Worm (Caenorhabditis elegans): ENCODE results near the gene F48G7.4.

ce11 chrV:657678-658077 lies 38.4 kb downstream of the F48G7.4 start, which contains the start of gene srh-246:
- no peak for TF ChIP-seq zag-1 (tag; optimal IDR thresholded peaks at IDR 0.05)
- TF ChIP-seq pag-3 (tag; optimal IDR thresholded peaks at IDR 0.05; ENCODE audit: borderline replicate concordance, insufficient read depth), result no peak
- no peak for TF ChIP-seq mdl-1 (tag; optimal IDR thresholded peaks at IDR 0.05)
- no peak for TF ChIP-seq nhr-90 (tag; optimal IDR thresholded peaks at IDR 0.05; ENCODE audit: poor library complexity)
- no peak for TF ChIP-seq nhr-12 (tag; optimal IDR thresholded peaks at IDR 0.05)
- TF ChIP-seq nhr-28 (tag; optimal IDR thresholded peaks at IDR 0.05), result no peak
- TF ChIP-seq lin-13 (GFP tag; optimal IDR thresholded peaks at IDR 0.05), result no peak
- TF ChIP-seq grh-1 (GFP tag; IDR thresholded peaks at IDR 0.05), result no peak

Measured in whole organism, L1 larva.